Worm (Caenorhabditis elegans) whole organism, L3 larva: ENCODE results near the gene B0024.11.
A peak's percentile ranks its signal among the peaks of the same experiment; 100 is the strongest.

Experiments
- ZK546.5 ChIP-seq: sonication (generic microtip); optimal IDR thresholded peaks from 2 replicates; lab custom pipeline; 2017; ENCODE audit warnings: missing biosample characterization, missing genetic modification characterization
- ceh-16 ChIP-seq: sonication (generic microtip); optimal IDR thresholded peaks from 2 replicates; lab custom pipeline; 2017; ENCODE audit warnings: missing biosample characterization, missing genetic modification characterization
- ceh-28 ChIP-seq: fragments of 150-350 bp; optimal IDR thresholded peaks from 2 replicates; lab custom pipeline; 2014; ENCODE audit warnings: missing biosample characterization, missing genetic modification reagents, missing genetic modification characterization
- ceh-82 ChIP-seq: fragments of 150-350 bp; optimal IDR thresholded peaks from 2 replicates; lab custom pipeline; 2014; ENCODE audit warnings: missing biosample characterization, missing genetic modification characterization
- ceh-9 ChIP-seq: sonication (generic microtip); optimal IDR thresholded peaks from 2 replicates; lab custom pipeline; 2018; ENCODE audit warnings: missing biosample characterization, missing genetic modification characterization
- daf-12 ChIP-seq: fragments of 150-350 bp; optimal IDR thresholded peaks from 2 replicates; lab custom pipeline; 2014; ENCODE audit warnings: missing biosample characterization, missing genetic modification reagents, missing genetic modification characterization
- egl-27 ChIP-seq: sonication (generic microtip); optimal IDR thresholded peaks from 4 replicates; lab custom pipeline; 2017; ENCODE audit warnings: missing biosample characterization, missing genetic modification reagents, missing genetic modification characterization
- egl-5 ChIP-seq: fragments of 150-350 bp; optimal IDR thresholded peaks from 2 replicates; lab custom pipeline; 2017; ENCODE audit warnings: missing biosample characterization, missing genetic modification reagents, missing genetic modification characterization, inconsistent platforms
- elt-1 ChIP-seq: fragments of 150-350 bp; optimal IDR thresholded peaks from 2 replicates; lab custom pipeline; 2014; ENCODE audit warnings: missing biosample characterization, missing genetic modification characterization
- elt-2 ChIP-seq: sonication (generic microtip); optimal IDR thresholded peaks from 2 replicates; lab custom pipeline; 2016; ENCODE audit warnings: missing genetic modification reagents, mild to moderate bottlenecking, missing genetic modification characterization, missing compliant biosample characterization
- elt-3 ChIP-seq, 3 experiments: fragments of 150-350 bp in 1 of 3; sonication (generic microtip) in 2 of 3; optimal IDR thresholded peaks; 2 replicates in 2 of 3; 4 replicates in 1 of 3; lab custom pipeline; 2014 to 2017; ENCODE audit warnings: missing biosample characterization in 3 of 3, missing genetic modification characterization in 3 of 3
- fkh-10 ChIP-seq: sonication (generic microtip); optimal IDR thresholded peaks from 2 replicates; lab custom pipeline; 2017; ENCODE audit warnings: missing biosample characterization, missing genetic modification reagents, missing genetic modification characterization
- lin-15B ChIP-seq: fragments of 150-350 bp; optimal IDR thresholded peaks from 2 replicates; lab custom pipeline; 2014; ENCODE audit warnings: missing biosample characterization, missing genetic modification characterization
- lin-39 ChIP-seq: fragments of 150-350 bp; optimal IDR thresholded peaks from 2 replicates; lab custom pipeline; 2018; ENCODE audit warnings: missing biosample characterization, missing genetic modification reagents, missing genetic modification characterization
- lsy-12 ChIP-seq: sonication (generic microtip); optimal IDR thresholded peaks from 2 replicates; lab custom pipeline; 2016; ENCODE audit warnings: mild to moderate bottlenecking, missing genetic modification characterization, missing compliant biosample characterization
- mdl-1 ChIP-seq: fragments of 150-350 bp; optimal IDR thresholded peaks from 2 replicates; lab custom pipeline; 2014; ENCODE audit warnings: missing biosample characterization, missing genetic modification characterization
- mml-1 ChIP-seq: fragments of 150-350 bp; sonication (generic microtip); optimal IDR thresholded peaks from 3 replicates; lab custom pipeline; 2014; ENCODE audit warnings: missing biosample characterization, missing genetic modification characterization
- nfya-1 ChIP-seq: sonication (generic microtip); optimal IDR thresholded peaks from 2 replicates; lab custom pipeline; 2017; ENCODE audit warnings: missing genetic modification characterization, mild to moderate bottlenecking, missing compliant biosample characterization, antibody characterized with exemption, moderate library complexity; ENCODE audit not compliant: insufficient read depth
- nhr-11 ChIP-seq: fragments of 150-350 bp; optimal IDR thresholded peaks from 2 replicates; lab custom pipeline; 2014; ENCODE audit warnings: missing biosample characterization, missing genetic modification characterization
- nhr-23 ChIP-seq: fragments of 150-350 bp; optimal IDR thresholded peaks from 2 replicates; lab custom pipeline; 2014; ENCODE audit warnings: missing biosample characterization, missing genetic modification reagents, missing genetic modification characterization
- nhr-237 ChIP-seq: fragments of 150-350 bp; optimal IDR thresholded peaks from 2 replicates; lab custom pipeline; 2014; ENCODE audit warnings: missing biosample characterization, missing genetic modification characterization
- nhr-25 ChIP-seq: sonication (generic microtip); optimal IDR thresholded peaks from 2 replicates; lab custom pipeline; 2017; ENCODE audit warnings: missing biosample characterization, missing genetic modification characterization
- nhr-76 ChIP-seq: fragments of 150-350 bp; sonication (generic microtip); optimal IDR thresholded peaks from 5 replicates; lab custom pipeline; 2014; ENCODE audit warnings: missing biosample characterization, missing genetic modification characterization
- nhr-77 ChIP-seq: fragments of 150-350 bp; optimal IDR thresholded peaks from 2 replicates; lab custom pipeline; 2014; ENCODE audit warnings: missing biosample characterization, missing genetic modification characterization
- pha-4 ChIP-seq: fragments of 150-350 bp; optimal IDR thresholded peaks from 2 replicates; lab custom pipeline; 2014; ENCODE audit warnings: missing biosample characterization, missing genetic modification reagents, missing genetic modification characterization
- pqm-1 ChIP-seq: fragments of 150-350 bp; optimal IDR thresholded peaks from 2 replicates; lab custom pipeline; 2017; ENCODE audit warnings: missing biosample characterization, missing genetic modification characterization, inconsistent platforms
- sea-2 ChIP-seq: fragments of 150-350 bp; sonication (generic microtip); optimal IDR thresholded peaks from 4 replicates; lab custom pipeline; 2014; ENCODE audit warnings: missing biosample characterization, missing genetic modification reagents, missing genetic modification characterization
- skn-1 ChIP-seq: fragments of 150-350 bp; optimal IDR thresholded peaks from 2 replicates; lab custom pipeline; 2014; ENCODE audit warnings: missing biosample characterization, missing genetic modification characterization
- snpc-4 ChIP-seq: fragments of 150-350 bp; optimal IDR thresholded peaks from 2 replicates; lab custom pipeline; 2014; ENCODE audit warnings: missing biosample characterization, missing genetic modification characterization
- unc-39 ChIP-seq: sonication (generic microtip); optimal IDR thresholded peaks from 4 replicates; lab custom pipeline; 2017; ENCODE audit warnings: missing biosample characterization, missing genetic modification characterization
- unc-62 ChIP-seq: fragments of 150-350 bp; sonication (generic microtip); optimal IDR thresholded peaks from 4 replicates; lab custom pipeline; 2014; ENCODE audit warnings: missing biosample characterization, missing genetic modification reagents, missing genetic modification characterization
- ztf-11 ChIP-seq: fragments of 150-350 bp; optimal IDR thresholded peaks from 2 replicates; lab custom pipeline; 2014; ENCODE audit warnings: missing biosample characterization, missing genetic modification characterization
- ztf-4 ChIP-seq: fragments of 150-350 bp; optimal IDR thresholded peaks from 2 replicates; lab custom pipeline; 2014; ENCODE audit warnings: missing biosample characterization, missing genetic modification characterization

B0024.11 gene

ce11 chrV:10319434-10319833 is at the start of gene B0024.11:
TSS of gene B0024.11 (minus strand) at chrV:10319534.
- TF ChIP-seq nhr-11 (tag; lab: Kevin White, UChicago) (no peak), elt-1 (no peak)

ce11 chrV:10368256-10368655 is 48.9 kb upstream of the B0024.11 start, which contains the start of gene sri-20:
TSS of gene sri-20 (plus strand) at chrV:10368556.
- TF ChIP-seq ztf-11 (tag; lab: Kevin White, UChicago) = no peak

- TF ChIP-seq ZK546.5 (tag; lab: Kevin White, UChicago) (no peak), mml-1 (tag; lab: Kevin White, UChicago) (no peak)
Measured at ce11 chrV:10363834-10364233, 44.5 kb upstream of the B0024.11 start.

ce11 chrV:10361830-10362397 is 42.6 kb upstream of the B0024.11 start, which contains the start of gene cash-1:
TSS of gene cash-1 (plus strand) at chrV:10362261.
- TF ChIP-seq pqm-1 = peak; percentile 60
- TF ChIP-seq daf-12 (tag; lab: Kevin White, UChicago) = no peak
- TF ChIP-seq pha-4 = peak; percentile 87
- TF ChIP-seq nhr-76 (tag; lab: Kevin White, UChicago) = no peak
- peak; percentile 93 for TF ChIP-seq lin-15B
- TF ChIP-seq nhr-237 (tag; lab: Kevin White, UChicago) = no peak
- no peak for TF ChIP-seq egl-5
- no peak for TF ChIP-seq sea-2 (GFP tag; lab: Kevin White, UChicago)
- peak; percentile 66 for TF ChIP-seq snpc-4 (tag; lab: Kevin White, UChicago)
- no peak for TF ChIP-seq elt-3 (tag; optimal IDR thresholded peaks at IDR 0.05; lab: Kevin White, UChicago)
- no peak for TF ChIP-seq mdl-1 (tag; lab: Kevin White, UChicago)
- no peak for TF ChIP-seq nhr-77 (tag; lab: Kevin White, UChicago)
- no peak for TF ChIP-seq ceh-16 (tag; lab: Kevin White, UChicago)
- TF ChIP-seq fkh-10 (GFP tag; lab: Kevin White, UChicago) = no peak
- TF ChIP-seq nhr-23 = peak; percentile 66
- no peak for TF ChIP-seq unc-62
- TF ChIP-seq nhr-25 = peak; percentile 75
- no peak for TF ChIP-seq lsy-12 (tag; lab: Kevin White, UChicago)
- TF ChIP-seq ceh-82 (tag; lab: Kevin White, UChicago) = no peak
- TF ChIP-seq skn-1 (tag; lab: Kevin White, UChicago) = peak; percentile 38
- no peak for TF ChIP-seq mml-1 (tag; lab: Kevin White, UChicago)
- peak; percentile 74 for TF ChIP-seq nfya-1 (tag; lab: Kevin White, UChicago)
- TF ChIP-seq elt-2 = peak; percentile 77
- peak; percentile 80 for TF ChIP-seq lin-39 (tag; lab: Kevin White, UChicago)
- TF ChIP-seq ceh-28 (tag; lab: Kevin White, UChicago) = peak; percentile 9
- no peak for TF ChIP-seq ztf-4 (tag; lab: Kevin White, UChicago)

ce11 chrV:10360186-10360585 is 40.9 kb upstream of the B0024.11 start:
- no peak for TF ChIP-seq egl-5

DNA sequence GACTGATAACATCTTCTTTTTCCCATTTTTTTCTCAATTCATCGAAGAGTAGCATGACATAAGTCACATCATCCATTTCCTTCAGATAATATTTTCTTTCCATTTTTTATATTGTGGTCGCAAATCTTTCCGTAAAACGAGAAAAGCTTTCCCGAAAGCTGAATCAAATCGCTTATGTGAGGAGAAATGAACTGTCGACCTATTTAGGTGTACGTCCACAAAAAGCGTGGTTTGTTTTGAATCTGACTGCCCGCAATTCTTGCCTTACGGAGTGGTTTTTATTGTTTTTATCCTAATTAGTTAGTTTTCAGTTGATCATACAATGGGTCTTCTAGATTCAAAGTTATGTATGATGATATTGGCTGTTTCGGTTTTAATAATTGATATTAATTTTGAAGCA is 38.9 kb upstream of the B0024.11 start, which contains the start of gene ttll-15:
ttll-15 (plus strand) TSS at position 301 of the 400 bp plus-strand sequence.
- TF ChIP-seq mml-1 (tag; lab: Kevin White, UChicago) = no peak
- no peak for TF ChIP-seq pha-4
- TF ChIP-seq lin-15B = no peak
- TF ChIP-seq ceh-82 (tag; lab: Kevin White, UChicago) = no peak
- no peak for TF ChIP-seq nhr-77 (tag; lab: Kevin White, UChicago)
- no peak for TF ChIP-seq lsy-12 (tag; lab: Kevin White, UChicago)
- TF ChIP-seq skn-1 (tag; lab: Kevin White, UChicago) = no peak
- no peak for TF ChIP-seq snpc-4 (tag; lab: Kevin White, UChicago)
- no peak for TF ChIP-seq mdl-1 (tag; lab: Kevin White, UChicago)
- TF ChIP-seq unc-62 = no peak
- no peak for TF ChIP-seq elt-1
- no peak for TF ChIP-seq egl-27 (tag; lab: Kevin White, UChicago)
- TF ChIP-seq unc-39 = no peak
- TF ChIP-seq ceh-9 (tag; lab: Kevin White, UChicago) = no peak
